Worm (Caenorhabditis elegans) whole organism, L4 larva: ENCODE measurements around the gene F42D1.4.

Source experiments
- ZK546.5 ChIP-seq, 2 experiments: sonication (generic microtip); optimal IDR thresholded peaks; 2 replicates each; lab custom pipeline; 2017; ENCODE audit warnings: missing biosample characterization in 2 of 2, missing genetic modification characterization in 2 of 2
- cey-2 ChIP-seq: sonication (generic microtip); optimal IDR thresholded peaks from 3 replicates; lab custom pipeline; 2017; ENCODE audit warnings: missing genetic modification characterization, mild to moderate bottlenecking, missing compliant biosample characterization, antibody characterized with exemption, borderline replicate concordance; ENCODE audit not compliant: insufficient read depth
- daf-16 ChIP-seq, 3 experiments: sonication (generic microtip); optimal IDR thresholded peaks; 2 replicates each; lab custom pipeline; 2016 to 2017; ENCODE audit warnings: missing genetic modification characterization in 3 of 3, missing genetic modification reagents in 3 of 3, mild to moderate bottlenecking in 2 of 3, missing compliant biosample characterization in 2 of 3, missing biosample characterization in 1 of 3, moderate library complexity in 1 of 3
- lin-13 ChIP-seq: fragments of 150-350 bp; optimal IDR thresholded peaks from 2 replicates; lab custom pipeline; 2014; ENCODE audit warnings: missing biosample characterization, missing genetic modification reagents, missing genetic modification characterization
- mdl-1 ChIP-seq, 2 experiments: fragments of 150-350 bp in 1 of 2; sonication (generic microtip) in 1 of 2; optimal IDR thresholded peaks; 2 replicates each; lab custom pipeline; 2014 to 2017; ENCODE audit warnings: missing biosample characterization in 2 of 2, missing genetic modification characterization in 2 of 2
- nhr-76 ChIP-seq: fragments of 150-350 bp; optimal IDR thresholded peaks from 2 replicates; lab custom pipeline; 2014; ENCODE audit warnings: missing biosample characterization, missing genetic modification characterization
- pqm-1 ChIP-seq: sonication (generic microtip); optimal IDR thresholded peaks from 2 replicates; lab custom pipeline; 2017; ENCODE audit warnings: missing biosample characterization, missing genetic modification characterization
- sdz-12 ChIP-seq: fragments of 200-800 bp; sonication (Bioruptor generic); optimal IDR thresholded peaks from 2 replicates; lab custom pipeline; 2018; ENCODE audit warnings: mild to moderate bottlenecking, missing genetic modification characterization, missing compliant biosample characterization
- zfp-2 ChIP-seq: sonication (generic microtip); optimal IDR thresholded peaks from 2 replicates; lab custom pipeline; 2016; ENCODE audit warnings: mild to moderate bottlenecking, missing genetic modification characterization, missing compliant biosample characterization

- no peak for TF ChIP-seq sdz-12 (GFP tag; lab: Kevin White, UChicago)
- no peak for TF ChIP-seq cey-2
- no peak for TF ChIP-seq mdl-1 (tag; optimal IDR thresholded peaks at IDR 0.05; lab: Kevin White, UChicago)
- TF ChIP-seq pqm-1: no peak
- TF ChIP-seq lin-13 (GFP tag; lab: Kevin White, UChicago): no peak
- TF ChIP-seq daf-16 (GFP tag; optimal IDR thresholded peaks at IDR 0.05; lab: Kevin White, UChicago): no peak
- peak; percentile 15 for TF ChIP-seq daf-16 (tag; optimal IDR thresholded peaks at IDR 0.05; lab: Kevin White, UChicago)
- TF ChIP-seq ZK546.5 (tag; optimal IDR thresholded peaks at IDR 0.05; lab: Kevin White, UChicago): no peak
- no peak for TF ChIP-seq nhr-76 (tag; lab: Kevin White, UChicago)
- no peak for TF ChIP-seq zfp-2 (tag; lab: Kevin White, UChicago)
These were observed 35.9 kb downstream of the F42D1.4 start for ce11 chrX:14842846-14843369.
